Worm (Caenorhabditis elegans) whole organism, late embryonic: ENCODE measurements around the gene lgc-58.
A peak's percentile ranks its signal among the peaks of the same experiment; 100 is the strongest.

ENCODE experiments used
- C08G9.2 ChIP-seq: sonication (generic microtip); optimal IDR thresholded peaks from 2 replicates; lab custom pipeline; 2016; ENCODE audit warnings: mild to moderate bottlenecking, missing genetic modification characterization, moderate library complexity, missing compliant biosample characterization
- K09A11.1 ChIP-seq: sonication (generic microtip); optimal IDR thresholded peaks from 2 replicates; lab custom pipeline; 2017; ENCODE audit warnings: antibody characterized with exemption, mild to moderate bottlenecking, missing genetic modification characterization, missing compliant biosample characterization; ENCODE audit not compliant: insufficient read depth
- Y22D7AL.16 ChIP-seq: sonication (generic microtip); optimal IDR thresholded peaks from 2 replicates; lab custom pipeline; 2016; ENCODE audit warnings: missing genetic modification characterization, missing compliant biosample characterization
- ceh-18 ChIP-seq: sonication (generic microtip); optimal IDR thresholded peaks from 2 replicates; lab custom pipeline; 2016; ENCODE audit warnings: missing genetic modification characterization, missing compliant biosample characterization
- ceh-24 ChIP-seq: sonication (generic microtip); optimal IDR thresholded peaks from 2 replicates; lab custom pipeline; 2016; ENCODE audit warnings: mild to moderate bottlenecking, missing genetic modification characterization, missing compliant biosample characterization
- ceh-31 ChIP-seq: sonication (generic microtip); optimal IDR thresholded peaks from 2 replicates; lab custom pipeline; 2016; ENCODE audit warnings: missing genetic modification characterization, missing compliant biosample characterization
- dve-1 ChIP-seq: sonication (generic microtip); optimal IDR thresholded peaks from 2 replicates; lab custom pipeline; 2017; ENCODE audit warnings: antibody characterized with exemption, mild to moderate bottlenecking, missing genetic modification characterization, missing compliant biosample characterization
- elt-2 ChIP-seq: sonication (generic microtip); optimal IDR thresholded peaks from 2 replicates; lab custom pipeline; 2016; ENCODE audit warnings: missing genetic modification reagents, missing genetic modification characterization, missing compliant biosample characterization
- elt-4 ChIP-seq: sonication (generic microtip); optimal IDR thresholded peaks from 2 replicates; lab custom pipeline; 2016; ENCODE audit warnings: missing genetic modification characterization, missing compliant biosample characterization
- eyg-1 ChIP-seq: sonication (generic microtip); optimal IDR thresholded peaks from 2 replicates; lab custom pipeline; 2016; ENCODE audit warnings: missing genotype, missing genetic modification characterization, missing compliant biosample characterization
- fax-1 ChIP-seq: sonication (generic microtip); optimal IDR thresholded peaks from 2 replicates; lab custom pipeline; 2016; ENCODE audit warnings: missing genotype, missing genetic modification characterization, missing compliant biosample characterization
- fkh-10 ChIP-seq: fragments of 150-350 bp; optimal IDR thresholded peaks from 2 replicates; lab custom pipeline; 2014; ENCODE audit warnings: missing biosample characterization, missing genetic modification reagents, missing genetic modification characterization
- fkh-6 ChIP-seq: sonication (generic microtip); optimal IDR thresholded peaks from 2 replicates; lab custom pipeline; 2016; ENCODE audit warnings: missing genetic modification characterization, missing compliant biosample characterization
- hlh-13 ChIP-seq: fragments of 200-800 bp; sonication (Bioruptor generic); optimal IDR thresholded peaks from 2 replicates; lab custom pipeline; 2018; ENCODE audit warnings: mild to moderate bottlenecking, missing genetic modification characterization, missing compliant biosample characterization
- hlh-6 ChIP-seq: sonication (generic microtip); optimal IDR thresholded peaks from 2 replicates; lab custom pipeline; 2016; ENCODE audit warnings: missing genotype, missing genetic modification characterization, missing compliant biosample characterization
- hlh-8 ChIP-seq: sonication (generic microtip); optimal IDR thresholded peaks from 2 replicates; lab custom pipeline; 2016; ENCODE audit warnings: missing genotype, missing genetic modification characterization, missing compliant biosample characterization
- mec-3 ChIP-seq: sonication (generic microtip); optimal IDR thresholded peaks from 2 replicates; lab custom pipeline; 2016; ENCODE audit warnings: borderline replicate concordance, missing genetic modification characterization, missing compliant biosample characterization
- nhr-11 ChIP-seq: fragments of 150-350 bp; optimal IDR thresholded peaks from 2 replicates; lab custom pipeline; 2014; ENCODE audit warnings: missing biosample characterization, missing genetic modification characterization
- nhr-232 ChIP-seq: sonication (generic microtip); optimal IDR thresholded peaks from 2 replicates; lab custom pipeline; 2016; ENCODE audit warnings: missing genetic modification characterization, missing compliant biosample characterization
- npax-4 ChIP-seq: sonication (generic microtip); optimal IDR thresholded peaks from 2 replicates; lab custom pipeline; 2016; ENCODE audit warnings: missing genetic modification characterization, missing compliant biosample characterization
- pag-3 ChIP-seq: sonication (generic microtip); optimal IDR thresholded peaks from 2 replicates; lab custom pipeline; 2016; ENCODE audit warnings: missing compliant biosample characterization, missing genetic modification characterization, borderline replicate concordance
- pax-1 ChIP-seq: fragments of 150-350 bp; optimal IDR thresholded peaks from 2 replicates; lab custom pipeline; 2014; ENCODE audit warnings: missing biosample characterization, missing genetic modification characterization
- pha-2 ChIP-seq: sonication (generic microtip); optimal IDR thresholded peaks from 2 replicates; lab custom pipeline; 2017; ENCODE audit warnings: mild to moderate bottlenecking, missing genetic modification characterization, missing compliant biosample characterization
- pha-4 ChIP-seq: fragments of 150-350 bp; optimal IDR thresholded peaks from 2 replicates; lab custom pipeline; 2018; ENCODE audit warnings: missing biosample characterization, missing genetic modification reagents, missing genetic modification characterization
- pros-1 ChIP-seq: fragments of 150-350 bp; optimal IDR thresholded peaks from 2 replicates; lab custom pipeline; 2014; ENCODE audit warnings: missing biosample characterization, missing genetic modification reagents, missing genetic modification characterization
- ref-2 ChIP-seq: sonication (generic microtip); optimal IDR thresholded peaks from 2 replicates; lab custom pipeline; 2016; ENCODE audit warnings: missing genetic modification characterization, missing compliant biosample characterization
- rnt-1 ChIP-seq: sonication (generic microtip); optimal IDR thresholded peaks from 2 replicates; lab custom pipeline; 2016; ENCODE audit warnings: missing genetic modification characterization, missing compliant biosample characterization
- sox-4 ChIP-seq: sonication (generic microtip); optimal IDR thresholded peaks from 2 replicates; lab custom pipeline; 2017; ENCODE audit warnings: mild to moderate bottlenecking, missing genetic modification characterization, inconsistent platforms, missing compliant biosample characterization
- syd-9 ChIP-seq: sonication (generic microtip); optimal IDR thresholded peaks from 2 replicates; lab custom pipeline; 2016; ENCODE audit warnings: mild to moderate bottlenecking, missing genetic modification characterization, moderate library complexity, missing compliant biosample characterization
- tbx-2 ChIP-seq: sonication (generic microtip); optimal IDR thresholded peaks from 2 replicates; lab custom pipeline; 2016; ENCODE audit warnings: missing genetic modification characterization, missing compliant biosample characterization
- unc-42 ChIP-seq: sonication (generic microtip); optimal IDR thresholded peaks from 2 replicates; lab custom pipeline; 2016; ENCODE audit warnings: missing genotype, missing genetic modification characterization, missing compliant biosample characterization
- unc-86 ChIP-seq: sonication (generic microtip); optimal IDR thresholded peaks from 2 replicates; lab custom pipeline; 2016; ENCODE audit warnings: missing genetic modification characterization, missing compliant biosample characterization

Gene lgc-58

ce11 chrX:6057580-6058305 lies 17.6 kb upstream of the lgc-58 start, which contains the start of gene gln-1:
Gene gln-1 (plus strand): TSS chrX:6058255.
- TF ChIP-seq rnt-1 (tag; lab: Kevin White, UChicago) (peak; percentile 64), pros-1 (tag; lab: Kevin White, UChicago) (no peak), fkh-6 (no peak), ceh-18 (tag; lab: Kevin White, UChicago) (no peak), hlh-6 (tag; lab: Kevin White, UChicago) (no peak), mec-3 (tag; lab: Kevin White, UChicago) (no peak), ref-2 (tag; lab: Kevin White, UChicago) (peak; percentile 5)

DNA sequence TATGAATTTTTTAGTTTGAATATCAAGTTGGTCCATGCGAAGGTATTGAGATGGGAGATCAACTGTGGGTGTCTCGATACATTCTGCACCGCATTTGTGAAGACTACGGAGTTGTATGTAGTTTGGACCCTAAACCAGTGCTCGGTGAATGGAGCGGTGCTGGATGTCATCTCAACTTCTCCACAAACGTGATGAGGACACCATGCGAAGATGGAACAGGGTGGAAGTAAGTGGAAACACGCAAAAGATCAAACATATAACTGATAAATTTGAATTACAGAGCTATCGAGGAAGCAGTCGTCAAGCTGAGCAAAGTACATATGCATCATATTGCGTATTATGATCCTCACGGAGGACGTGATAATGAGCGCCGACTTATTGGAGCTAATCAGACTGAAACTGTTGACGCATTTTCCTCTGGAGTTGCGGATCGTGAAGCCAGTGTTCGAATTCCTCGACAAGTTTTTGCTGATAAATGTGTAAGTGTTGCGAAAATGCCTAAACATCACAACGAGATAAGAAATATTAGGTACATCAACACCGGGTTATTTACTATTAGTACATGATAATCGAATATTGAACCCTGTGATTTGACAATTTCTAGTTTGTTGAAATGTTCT lies 16.0 kb upstream of the lgc-58 start:
- TF ChIP-seq fkh-6 (no peak), ceh-31 (tag; lab: Kevin White, UChicago) (no peak), syd-9 (tag; lab: Kevin White, UChicago) (no peak), npax-4 (tag; lab: Kevin White, UChicago) (no peak), nhr-232 (tag; lab: Kevin White, UChicago) (no peak), nhr-11 (tag; lab: Kevin White, UChicago) (no peak), unc-86 (tag; lab: Kevin White, UChicago) (no peak), pax-1 (tag; lab: Kevin White, UChicago) (no peak), pha-4 (tag; lab: Kevin White, UChicago) (no peak), fkh-10 (GFP tag; lab: Kevin White, UChicago) (no peak), eyg-1 (no peak), tbx-2 (tag; lab: Kevin White, UChicago) (no peak), pag-3 (tag; lab: Kevin White, UChicago) (no peak), hlh-8 (tag; lab: Kevin White, UChicago) (no peak), hlh-13 (GFP tag; lab: Kevin White, UChicago) (no peak), pha-2 (tag; lab: Kevin White, UChicago) (no peak), Y22D7AL.16 (no peak), ceh-24 (tag; lab: Kevin White, UChicago) (no peak), hlh-6 (tag; lab: Kevin White, UChicago) (no peak)
- TF ChIP-seq, all 69 proteins: peak for 0

- TF ChIP-seq nhr-232 (tag; lab: Kevin White, UChicago) = no peak
- no peak for TF ChIP-seq pros-1 (tag; lab: Kevin White, UChicago)
- no peak for TF ChIP-seq dve-1 (tag; lab: Kevin White, UChicago)
- TF ChIP-seq elt-4 (tag; lab: Kevin White, UChicago) = no peak
- no peak for TF ChIP-seq syd-9 (tag; lab: Kevin White, UChicago)
- TF ChIP-seq pha-4 (tag; lab: Kevin White, UChicago) = no peak
Measured at ce11 chrX:6064385-6064784, 10.9 kb upstream of the lgc-58 start.

DNA sequence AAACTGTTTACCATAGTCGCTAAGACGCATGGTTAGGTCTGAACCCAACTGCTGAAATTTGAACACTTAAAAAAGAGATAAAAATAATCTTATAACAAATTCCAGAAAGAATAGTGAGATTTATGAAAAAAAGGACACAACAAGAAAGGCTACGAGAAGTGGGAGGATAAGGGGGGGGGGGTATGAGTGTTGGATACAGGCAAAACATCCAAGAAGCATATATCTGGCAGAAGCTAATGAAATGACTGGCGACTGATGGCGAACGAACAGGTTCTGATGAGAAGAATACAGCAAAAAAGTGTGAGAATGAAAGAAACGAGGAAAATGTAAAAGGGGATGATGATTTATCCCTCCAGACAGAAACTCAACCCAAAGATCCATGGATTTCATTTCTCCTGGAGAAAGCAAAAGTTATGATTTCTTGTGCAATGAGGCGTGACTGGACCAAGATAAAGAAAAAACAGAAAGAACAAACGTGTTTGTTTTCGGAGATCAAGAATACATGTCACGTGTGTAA lies 9.3 kb upstream of the lgc-58 start, which contains the start of gene ptr-4:
Gene ptr-4, minus strand, starts transcription at position 51 of the 517 bp plus-strand sequence.
- TF ChIP-seq C08G9.2 (tag; lab: Kevin White, UChicago) (no peak), unc-42 (tag; lab: Kevin White, UChicago) (no peak), K09A11.1 (tag; lab: Kevin White, UChicago) (no peak), fax-1 (tag; lab: Kevin White, UChicago) (no peak), elt-2 (no peak), npax-4 (tag; lab: Kevin White, UChicago) (no peak), sox-4 (no peak)
- TF ChIP-seq, all 69 proteins: peak for 0
